Worm (Caenorhabditis elegans) whole organism, mixed stage, embryonic: Measurements from ENCODE around the gene F57A8.1.

Source experiments
- M03D4.4 ChIP-seq: sonication (generic microtip); optimal IDR thresholded peaks from 2 replicates; lab custom pipeline; 2017; ENCODE audit warnings: mild to moderate bottlenecking, missing genetic modification characterization, missing compliant biosample characterization
- bed-3 ChIP-seq: fragments of 200-800 bp; sonication (Bioruptor generic); optimal IDR thresholded peaks from 3 replicates; lab custom pipeline; 2018; ENCODE audit warnings: mild to moderate bottlenecking, missing genetic modification characterization, moderate library complexity, missing compliant biosample characterization
- blmp-1 ChIP-seq: fragments of 150-350 bp; optimal IDR thresholded peaks from 2 replicates; lab custom pipeline; 2014; ENCODE audit warnings: missing biosample characterization, missing genetic modification characterization
- ceh-39 ChIP-seq: fragments of 150-350 bp; optimal IDR thresholded peaks from 2 replicates; lab custom pipeline; 2014; ENCODE audit warnings: missing biosample characterization, missing genetic modification characterization
- ceh-83 ChIP-seq: fragments of 200-800 bp; sonication (Bioruptor generic); optimal IDR thresholded peaks from 2 replicates; lab custom pipeline; 2018; ENCODE audit warnings: mild to moderate bottlenecking, missing genetic modification characterization, missing compliant biosample characterization
- ces-1 ChIP-seq: fragments of 150-350 bp; optimal IDR thresholded peaks from 2 replicates; lab custom pipeline; 2014; ENCODE audit warnings: missing biosample characterization, missing genetic modification reagents, missing genetic modification characterization
- cnd-1 ChIP-seq: fragments of 200-800 bp; sonication (Bioruptor generic); optimal IDR thresholded peaks from 2 replicates; lab custom pipeline; 2018; ENCODE audit warnings: mild to moderate bottlenecking, missing genetic modification characterization, missing compliant biosample characterization
- drap-1 ChIP-seq: fragments of 200-800 bp; sonication (Bioruptor generic); optimal IDR thresholded peaks from 3 replicates; lab custom pipeline; 2018; ENCODE audit warnings: mild to moderate bottlenecking, missing genetic modification characterization, missing compliant biosample characterization
- elt-1 ChIP-seq: sonication (generic microtip); optimal IDR thresholded peaks from 2 replicates; lab custom pipeline; 2017; ENCODE audit warnings: missing genetic modification characterization, mild to moderate bottlenecking, missing compliant biosample characterization, antibody characterized with exemption, moderate library complexity, borderline replicate concordance; ENCODE audit not compliant: insufficient read depth
- elt-3 ChIP-seq: fragments of 150-350 bp; optimal IDR thresholded peaks from 2 replicates; lab custom pipeline; 2014; ENCODE audit warnings: missing biosample characterization, missing genetic modification characterization
- flh-1 ChIP-seq: fragments of 200-800 bp; sonication (Bioruptor generic); optimal IDR thresholded peaks from 2 replicates; lab custom pipeline; 2018; ENCODE audit warnings: mild to moderate bottlenecking, missing genetic modification characterization, moderate library complexity, missing compliant biosample characterization
- ham-2 ChIP-seq: fragments of 200-800 bp; sonication (Bioruptor generic); optimal IDR thresholded peaks from 2 replicates; lab custom pipeline; 2018; ENCODE audit warnings: mild to moderate bottlenecking, missing genetic modification characterization, missing compliant biosample characterization
- hlh-1 ChIP-seq: fragments of 150-350 bp; optimal IDR thresholded peaks from 2 replicates; lab custom pipeline; 2014; ENCODE audit warnings: missing biosample characterization, missing genetic modification reagents, missing genetic modification characterization
- lin-13 ChIP-seq: fragments of 150-350 bp; optimal IDR thresholded peaks from 2 replicates; lab custom pipeline; 2014; ENCODE audit warnings: missing biosample characterization, missing genetic modification characterization
- lin-32 ChIP-seq: fragments of 200-800 bp; sonication (Bioruptor generic); optimal IDR thresholded peaks from 2 replicates; lab custom pipeline; 2018; ENCODE audit warnings: mild to moderate bottlenecking, missing genetic modification characterization, missing compliant biosample characterization
- lsy-2 ChIP-seq: fragments of 150-350 bp; optimal IDR thresholded peaks from 2 replicates; lab custom pipeline; 2014; ENCODE audit warnings: missing biosample characterization, missing genetic modification characterization
- mab-5 ChIP-seq: fragments of 150-350 bp; optimal IDR thresholded peaks from 2 replicates; lab custom pipeline; 2014; ENCODE audit warnings: missing biosample characterization, missing genetic modification characterization
- mep-1 ChIP-seq: fragments of 150-350 bp; optimal IDR thresholded peaks from 2 replicates; lab custom pipeline; 2017; ENCODE audit warnings: missing biosample characterization, missing genetic modification reagents, missing genetic modification characterization, inconsistent platforms
- mls-2 ChIP-seq: sonication (generic microtip); optimal IDR thresholded peaks from 2 replicates; lab custom pipeline; 2016; ENCODE audit warnings: mild to moderate bottlenecking, missing genetic modification characterization, moderate library complexity, missing compliant biosample characterization
- nhr-12 ChIP-seq: fragments of 150-350 bp; optimal IDR thresholded peaks from 2 replicates; lab custom pipeline; 2014; ENCODE audit warnings: missing biosample characterization, missing genetic modification characterization
- nhr-2 ChIP-seq: fragments of 150-350 bp; optimal IDR thresholded peaks from 2 replicates; lab custom pipeline; 2014; ENCODE audit warnings: missing biosample characterization, missing genetic modification characterization
- nhr-237 ChIP-seq: fragments of 150-350 bp; optimal IDR thresholded peaks from 2 replicates; lab custom pipeline; 2014; ENCODE audit warnings: missing biosample characterization, missing genetic modification characterization
- nhr-28 ChIP-seq: fragments of 150-350 bp; optimal IDR thresholded peaks from 2 replicates; lab custom pipeline; 2014; ENCODE audit warnings: missing biosample characterization, missing genetic modification characterization
- nhr-76 ChIP-seq: sonication (generic microtip); optimal IDR thresholded peaks from 2 replicates; lab custom pipeline; 2017; ENCODE audit warnings: missing biosample characterization, missing genetic modification characterization
- pha-4 ChIP-seq: fragments of 150-350 bp; optimal IDR thresholded peaks from 2 replicates; lab custom pipeline; 2018; ENCODE audit warnings: missing biosample characterization, missing genetic modification reagents, missing genetic modification characterization
- sem-2 ChIP-seq: fragments of 200-800 bp; sonication (Bioruptor generic); optimal IDR thresholded peaks from 2 replicates; lab custom pipeline; 2018; ENCODE audit warnings: mild to moderate bottlenecking, missing genetic modification characterization, missing compliant biosample characterization
- snpc-4 ChIP-seq: fragments of 150-350 bp; optimal IDR thresholded peaks from 2 replicates; lab custom pipeline; 2014; ENCODE audit warnings: missing biosample characterization, missing genetic modification characterization
- sptf-1 ChIP-seq: sonication (generic microtip); optimal IDR thresholded peaks from 2 replicates; lab custom pipeline; 2017; ENCODE audit warnings: mild to moderate bottlenecking, missing genetic modification characterization, moderate library complexity, missing compliant biosample characterization
- tbx-8 ChIP-seq: fragments of 200-800 bp; sonication (Bioruptor generic); optimal IDR thresholded peaks from 2 replicates; lab custom pipeline; 2018; ENCODE audit warnings: mild to moderate bottlenecking, missing genetic modification characterization, moderate library complexity, missing compliant biosample characterization
- unc-120 ChIP-seq: sonication (generic microtip); optimal IDR thresholded peaks from 2 replicates; lab custom pipeline; 2017; ENCODE audit warnings: missing genetic modification characterization, missing compliant biosample characterization; ENCODE audit not compliant: poor library complexity, severe bottlenecking
- unc-39 ChIP-seq: fragments of 150-350 bp; optimal IDR thresholded peaks from 2 replicates; lab custom pipeline; 2014; ENCODE audit warnings: missing biosample characterization, missing genetic modification characterization
- unc-62 ChIP-seq: fragments of 150-350 bp; optimal IDR thresholded peaks from 2 replicates; lab custom pipeline; 2014; ENCODE audit warnings: missing biosample characterization, missing genetic modification reagents, missing genetic modification characterization
- ztf-11 ChIP-seq: fragments of 150-350 bp; optimal IDR thresholded peaks from 2 replicates; lab custom pipeline; 2014; ENCODE audit warnings: missing biosample characterization, missing genetic modification characterization

F57A8.1 gene

ce11 chrV:10054872-10055271, 17.7 kb downstream of the F57A8.1 start, which contains the start of gene yif-1:
TSS of gene yif-1 (minus strand) at chrV:10054913.
- TF ChIP-seq bed-3 (GFP tag; lab: Kevin White, UChicago) (no peak), elt-3 (no peak), ceh-83 (GFP tag; lab: Kevin White, UChicago) (no peak), blmp-1 (tag; lab: Kevin White, UChicago) (no peak), nhr-2 (tag; lab: Kevin White, UChicago) (no peak), ham-2 (GFP tag; lab: Kevin White, UChicago) (no peak), unc-39 (tag; lab: Kevin White, UChicago) (no peak), lsy-2 (peak; percentile 88), snpc-4 (no peak), ztf-11 (tag; lab: Kevin White, UChicago) (no peak), nhr-237 (tag; lab: Kevin White, UChicago) (no peak), drap-1 (no peak), nhr-12 (tag; lab: Kevin White, UChicago) (no peak), ces-1 (peak; percentile 88), sem-2 (GFP tag; lab: Kevin White, UChicago) (no peak), pha-4 (no peak), sptf-1 (tag; lab: Kevin White, UChicago) (no peak), tbx-8 (GFP tag; lab: Kevin White, UChicago) (no peak)

- TF ChIP-seq unc-39 (tag; lab: Kevin White, UChicago) (no peak), ceh-39 (tag; lab: Kevin White, UChicago) (no peak), pha-4 (no peak), lin-13 (tag; lab: Kevin White, UChicago) (no peak), nhr-237 (tag; lab: Kevin White, UChicago) (no peak), lin-32 (GFP tag; lab: Kevin White, UChicago) (no peak), unc-62 (GFP tag; lab: Kevin White, UChicago) (no peak), mab-5 (tag; lab: Kevin White, UChicago) (no peak), M03D4.4 (tag; lab: Kevin White, UChicago) (no peak), ceh-83 (GFP tag; lab: Kevin White, UChicago) (no peak), mep-1 (tag; lab: Kevin White, UChicago) (no peak), sptf-1 (tag; lab: Kevin White, UChicago) (no peak), ztf-11 (tag; lab: Kevin White, UChicago) (no peak), elt-3 (no peak), snpc-4 (no peak), nhr-28 (tag; lab: Kevin White, UChicago) (no peak), mls-2 (tag; lab: Kevin White, UChicago) (no peak), sem-2 (GFP tag; lab: Kevin White, UChicago) (no peak), elt-1 (tag; lab: Kevin White, UChicago) (no peak)
These were observed 21.6 kb downstream of the F57A8.1 start for ce11 chrV:10058748-10059147.

ce11 chrV:10060039-10060438, 22.9 kb downstream of the F57A8.1 start:
- peak; percentile 68 for TF ChIP-seq hlh-1 (tag; lab: Kevin White, UChicago)
- TF ChIP-seq snpc-4 = no peak
- peak; percentile 4 for TF ChIP-seq unc-120

DNA sequence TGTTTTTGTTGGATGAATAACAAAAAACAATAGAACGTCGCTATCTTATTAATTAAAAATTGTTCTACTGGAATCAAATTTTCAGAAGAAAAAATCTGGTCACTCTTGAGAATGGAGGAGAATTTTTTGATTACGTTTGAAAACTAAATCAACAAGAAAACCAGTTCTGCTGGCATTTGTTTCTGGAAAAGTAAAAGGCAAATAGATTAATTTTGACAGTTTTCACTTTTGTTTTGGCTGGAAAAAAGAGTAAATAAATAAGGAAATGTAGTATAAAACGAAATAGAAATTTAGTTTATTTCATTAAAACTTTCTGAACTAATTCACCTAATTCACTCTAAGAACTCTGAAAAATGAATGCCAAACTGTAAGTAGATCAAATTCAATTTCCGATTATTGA, 27.1 kb downstream of the F57A8.1 start, which contains the start of gene fipr-13:
Gene fipr-13, plus strand, starts transcription at position 301 of the 400 bp plus-strand sequence.
- TF ChIP-seq nhr-28 (tag; lab: Kevin White, UChicago) (no peak), tbx-8 (GFP tag; lab: Kevin White, UChicago) (no peak), mep-1 (tag; lab: Kevin White, UChicago) (no peak), M03D4.4 (tag; lab: Kevin White, UChicago) (no peak), nhr-12 (tag; lab: Kevin White, UChicago) (no peak), sptf-1 (tag; lab: Kevin White, UChicago) (no peak), lin-13 (tag; lab: Kevin White, UChicago) (no peak), flh-1 (no peak), elt-1 (tag; lab: Kevin White, UChicago) (no peak)

ce11 chrV:10065679-10066078, 28.5 kb downstream of the F57A8.1 start:
- no peak for TF ChIP-seq flh-1
- no peak for TF ChIP-seq bed-3 (GFP tag; lab: Kevin White, UChicago)
- TF ChIP-seq nhr-76 (tag; lab: Kevin White, UChicago) = no peak
- TF ChIP-seq ces-1 = no peak
- TF ChIP-seq cnd-1 = no peak
- TF ChIP-seq M03D4.4 (tag; lab: Kevin White, UChicago) = no peak
- no peak for TF ChIP-seq unc-62 (GFP tag; lab: Kevin White, UChicago)
- no peak for TF ChIP-seq sptf-1 (tag; lab: Kevin White, UChicago)
- TF ChIP-seq ztf-11 (tag; lab: Kevin White, UChicago) = no peak
- TF ChIP-seq lsy-2 = no peak
- TF ChIP-seq snpc-4 = no peak
- no peak for TF ChIP-seq lin-13 (tag; lab: Kevin White, UChicago)
- no peak for TF ChIP-seq nhr-28 (tag; lab: Kevin White, UChicago)
- no peak for TF ChIP-seq hlh-1 (tag; lab: Kevin White, UChicago)
